Worm (Caenorhabditis elegans): Measurements from ENCODE around the gene F55H2.5.

The F55H2.5 gene

ce11 chrIII:9511055-9511520, at the start of gene F55H2.5:
F55H2.5 (plus strand) TSS chrIII:9511470.
- no peak for TF ChIP-seq unc-86 (tag; optimal IDR thresholded peaks at IDR 0.05)
- no peak for TF ChIP-seq elt-2 (tag; optimal IDR thresholded peaks at IDR 0.05)
- no peak for TF ChIP-seq dve-1 (tag; optimal IDR thresholded peaks at IDR 0.05)
- TF ChIP-seq ceh-6 (GFP tag; optimal IDR thresholded peaks at IDR 0.05): no peak
- no peak for TF ChIP-seq pqm-1 (tag; optimal IDR thresholded peaks at IDR 0.05)
- TF ChIP-seq pha-2 (tag; optimal IDR thresholded peaks at IDR 0.05): no peak
- no peak for TF ChIP-seq ceh-19 (GFP tag; optimal IDR thresholded peaks at IDR 0.05)
- no peak for TF ChIP-seq sox-4 (tag; optimal IDR thresholded peaks at IDR 0.05)
- TF ChIP-seq pax-1 (tag; optimal IDR thresholded peaks at IDR 0.05): no peak
- no peak for TF ChIP-seq ref-2 (tag; optimal IDR thresholded peaks at IDR 0.05)
- no peak for TF ChIP-seq ttx-3 (tag; optimal IDR thresholded peaks at IDR 0.05)
- no peak for TF ChIP-seq nhr-11 (tag; optimal IDR thresholded peaks at IDR 0.05)
- no peak for TF ChIP-seq odd-2 (tag; optimal IDR thresholded peaks at IDR 0.05)
- TF ChIP-seq fkh-10 (GFP tag; optimal IDR thresholded peaks at IDR 0.05): no peak
- TF ChIP-seq ceh-2 (tag; optimal IDR thresholded peaks at IDR 0.05): no peak
- no peak for TF ChIP-seq C38D4.7 (GFP tag; optimal IDR thresholded peaks at IDR 0.05)
- no peak for TF ChIP-seq hlh-15 (tag; optimal IDR thresholded peaks at IDR 0.05)
- no peak for TF ChIP-seq unc-3 (GFP tag; conservative IDR thresholded peaks at IDR 0.05)
- TF ChIP-seq unc-3 (tag; optimal IDR thresholded peaks at IDR 0.05): no peak
- TF ChIP-seq ceh-48 (tag; optimal IDR thresholded peaks at IDR 0.05): no peak
- TF ChIP-seq F13H6.1 (tag; optimal IDR thresholded peaks at IDR 0.05): no peak

- TF ChIP-seq elt-4 (tag; optimal IDR thresholded peaks at IDR 0.05): no peak
- no peak for TF ChIP-seq sox-4 (tag; optimal IDR thresholded peaks at IDR 0.05)
- no peak for TF ChIP-seq pat-9 (tag; optimal IDR thresholded peaks at IDR 0.05)
- TF ChIP-seq pha-2 (tag; optimal IDR thresholded peaks at IDR 0.05): no peak
- TF ChIP-seq pag-3 (tag; optimal IDR thresholded peaks at IDR 0.05; ENCODE audit: borderline replicate concordance): no peak
- no peak for TF ChIP-seq nhr-232 (tag; optimal IDR thresholded peaks at IDR 0.05)
- no peak for TF ChIP-seq ztf-16 (tag; optimal IDR thresholded peaks at IDR 0.05)
- TF ChIP-seq ceh-34 (tag; optimal IDR thresholded peaks at IDR 0.05): no peak
- TF ChIP-seq npax-4 (tag; optimal IDR thresholded peaks at IDR 0.05): no peak
Observed at ce11 chrIII:9461894-9462784, 49.1 kb upstream of the F55H2.5 start.

- TF ChIP-seq ceh-24 (tag; optimal IDR thresholded peaks at IDR 0.05) (no peak), ceh-2 (tag; optimal IDR thresholded peaks at IDR 0.05) (no peak), ama-1 (optimal IDR thresholded peaks at IDR 0.05) (peak; percentile 50), pha-4 (tag; optimal IDR thresholded peaks at IDR 0.05) (no peak), che-1 (tag; optimal IDR thresholded peaks at IDR 0.05) (peak; percentile 9)
Observed at ce11 chrIII:9462785-9463467, 48.3 kb upstream of the F55H2.5 start.

- peak; percentile 37 for TF ChIP-seq ref-2 (tag; optimal IDR thresholded peaks at IDR 0.05)
- TF ChIP-seq ceh-34 (tag; optimal IDR thresholded peaks at IDR 0.05): no peak
- TF ChIP-seq ttx-3 (tag; optimal IDR thresholded peaks at IDR 0.05): peak; percentile 40
- no peak for TF ChIP-seq pqm-1 (tag; optimal IDR thresholded peaks at IDR 0.05)
- TF ChIP-seq dmd-4 (tag; optimal IDR thresholded peaks at IDR 0.05; ENCODE audit: borderline replicate concordance): no peak
- peak; percentile 81 for TF ChIP-seq tbx-2 (tag; optimal IDR thresholded peaks at IDR 0.05)
- TF ChIP-seq fax-1 (tag; optimal IDR thresholded peaks at IDR 0.05): peak; percentile 45
- TF ChIP-seq K09A11.1 (tag; optimal IDR thresholded peaks at IDR 0.05; ENCODE audit: insufficient read depth): no peak
- TF ChIP-seq tbx-7 (tag; optimal IDR thresholded peaks at IDR 0.05): peak; percentile 63
- no peak for TF ChIP-seq ztf-16 (tag; optimal IDR thresholded peaks at IDR 0.05)
- TF ChIP-seq ceh-2 (tag; optimal IDR thresholded peaks at IDR 0.05): peak; percentile 59
- no peak for TF ChIP-seq nfya-1 (tag; optimal IDR thresholded peaks at IDR 0.05)
- TF ChIP-seq ceh-31 (tag; optimal IDR thresholded peaks at IDR 0.05): peak; percentile 77
- no peak for TF ChIP-seq ceh-6 (GFP tag; optimal IDR thresholded peaks at IDR 0.05)
- peak; percentile 57 for TF ChIP-seq elt-2 (tag; optimal IDR thresholded peaks at IDR 0.05)
- no peak for TF ChIP-seq pha-4 (tag; optimal IDR thresholded peaks at IDR 0.05)
- TF ChIP-seq ama-1 (optimal IDR thresholded peaks at IDR 0.05): no peak
- TF ChIP-seq hlh-8 (tag; optimal IDR thresholded peaks at IDR 0.05): peak; percentile 61
- peak; percentile 76 for TF ChIP-seq C08G9.2 (tag; optimal IDR thresholded peaks at IDR 0.05)
- TF ChIP-seq lim-6 (tag; optimal IDR thresholded peaks at IDR 0.05): no peak
- TF ChIP-seq ceh-48 (tag; optimal IDR thresholded peaks at IDR 0.05): no peak
- TF ChIP-seq syd-9 (tag; optimal IDR thresholded peaks at IDR 0.05): no peak
- TF ChIP-seq sox-4 (tag; optimal IDR thresholded peaks at IDR 0.05): no peak
- TF ChIP-seq che-1 (tag; optimal IDR thresholded peaks at IDR 0.05): no peak
Observed at ce11 chrIII:9465424-9465823, 45.8 kb upstream of the F55H2.5 start, which contains the start of gene B0464.9. B0464.9 (plus strand) TSS chrIII:9465767.
